Worm (Caenorhabditis elegans): ENCODE measurements around the gene F35G2.1.

ce11 chrIV:12194668-12195067, 8.4 kb upstream of the F35G2.1 start:
- no peak for TF ChIP-seq med-1 (GFP tag; optimal IDR thresholded peaks at IDR 0.05; ENCODE audit: insufficient read depth)
- TF ChIP-seq flt-1 (GFP tag; IDR thresholded peaks at IDR 0.05) = no peak
- no peak for TF ChIP-seq klf-2 (GFP tag; conservative IDR thresholded peaks at IDR 0.05)
- no peak for TF ChIP-seq ztf-29 (GFP tag; IDR thresholded peaks at IDR 0.05)
- no peak for TF ChIP-seq T22C8.4 (GFP tag; IDR thresholded peaks at IDR 0.05)
- no peak for TF ChIP-seq cog-1 (tag; optimal IDR thresholded peaks at IDR 0.05)
- TF ChIP-seq ref-1 (GFP tag; conservative IDR thresholded peaks at IDR 0.05) = no peak

All from whole organism, midembryonic.